Worm (Caenorhabditis elegans) whole organism, young adult: ENCODE measurements around the gene egg-2.

Experiments
- B0035.1 ChIP-seq: sonication (generic microtip); optimal IDR thresholded peaks from 2 replicates; lab custom pipeline; 2016; ENCODE audit warnings: missing genetic modification characterization, mild to moderate bottlenecking, missing compliant biosample characterization, missing genotype, missing genetic modification reagents
- B0336.3 ChIP-seq: fragments of 200-800 bp; sonication (Bioruptor generic); IDR thresholded peaks from 2 replicates; pipeline ENCODE4 v1.3.6; 2022; ENCODE audit warnings: missing genetic modification characterization, missing compliant biosample characterization
- D2030.7 ChIP-seq: fragments of 200-800 bp; sonication (Bioruptor generic); IDR thresholded peaks from 2 replicates; pipeline ENCODE4 v1.3.6; 2022; ENCODE audit warnings: missing genetic modification reagents, missing genetic modification characterization, missing compliant biosample characterization
- F22D6.2 ChIP-seq: sonication (generic microtip); optimal IDR thresholded peaks from 2 replicates; lab custom pipeline; 2016; ENCODE audit warnings: mild to moderate bottlenecking, missing genetic modification characterization, missing compliant biosample characterization
- F23B12.7 ChIP-seq: sonication (generic microtip); optimal IDR thresholded peaks from 2 replicates; lab custom pipeline; 2017; ENCODE audit warnings: missing genetic modification characterization, mild to moderate bottlenecking, missing compliant biosample characterization, antibody characterized with exemption, moderate library complexity; ENCODE audit not compliant: insufficient read depth
- F33H1.4 ChIP-seq: fragments of 200-800 bp; sonication (Bioruptor generic); IDR thresholded peaks from 2 replicates; pipeline ENCODE4 v1.3.6; 2022; ENCODE audit warnings: missing genetic modification reagents, missing genetic modification characterization, missing compliant biosample characterization
- F49E8.2 ChIP-seq: sonication (generic microtip); optimal IDR thresholded peaks from 3 replicates; lab custom pipeline; 2017; ENCODE audit warnings: missing genetic modification characterization, mild to moderate bottlenecking, missing compliant biosample characterization, antibody characterized with exemption, moderate library complexity; ENCODE audit not compliant: insufficient read depth
- F52B5.7 ChIP-seq: sonication (generic microtip); optimal IDR thresholded peaks from 2 replicates; lab custom pipeline; 2016; ENCODE audit warnings: mild to moderate bottlenecking, missing genetic modification characterization, missing compliant biosample characterization
- F57C9.4 ChIP-seq: sonication (generic microtip); optimal IDR thresholded peaks from 2 replicates; lab custom pipeline; 2017; ENCODE audit warnings: mild to moderate bottlenecking, missing genetic modification characterization, missing compliant biosample characterization
- Y79H2A.3 ChIP-seq: fragments of 200-800 bp; sonication (Bioruptor generic); conservative IDR thresholded peaks from 2 replicates; pipeline ENCODE4 v1.3.6; 2022; ENCODE audit warnings: missing genetic modification reagents, missing genetic modification characterization, missing compliant biosample characterization
- Y95B8A.8 ChIP-seq: fragments of 200-800 bp; sonication (Bioruptor generic); IDR thresholded peaks from 2 replicates; pipeline ENCODE4 v1.3.6; 2022; ENCODE audit warnings: missing genetic modification reagents, missing genetic modification characterization, missing compliant biosample characterization
- ZK185.1 ChIP-seq: sonication (generic microtip); optimal IDR thresholded peaks from 2 replicates; lab custom pipeline; 2016; ENCODE audit warnings: mild to moderate bottlenecking, missing genetic modification characterization, missing compliant biosample characterization; ENCODE audit not compliant: poor library complexity, severe bottlenecking
- ama-1 ChIP-seq, 3 experiments: fragments of 150-350 bp in 1 of 3; sonication (generic microtip) in 2 of 3; optimal IDR thresholded peaks; 2 replicates each; lab custom pipeline; 2014 to 2018; ENCODE audit warnings: missing biosample characterization in 2 of 3, missing genetic modification characterization in 2 of 3, missing genetic modification reagents in 2 of 3
- aptf-3 ChIP-seq: fragments of 200-800 bp; sonication (Bioruptor generic); IDR thresholded peaks from 2 replicates; pipeline ENCODE4 v1.3.6; 2022; ENCODE audit warnings: missing genetic modification characterization, missing compliant biosample characterization
- athp-1 ChIP-seq: sonication (generic microtip); optimal IDR thresholded peaks from 2 replicates; lab custom pipeline; 2017; ENCODE audit warnings: mild to moderate bottlenecking, missing genetic modification characterization, missing compliant biosample characterization
- attf-3 ChIP-seq: fragments of 200-800 bp; sonication (Bioruptor generic); conservative IDR thresholded peaks from 2 replicates; pipeline ENCODE4 v1.3.6; 2022; ENCODE audit warnings: missing genetic modification reagents, missing genetic modification characterization, missing compliant biosample characterization
- attf-6 ChIP-seq: fragments of 200-800 bp; sonication (Bioruptor generic); IDR thresholded peaks from 2 replicates; pipeline ENCODE4 v1.3.6; 2022; ENCODE audit warnings: missing genetic modification reagents, missing genetic modification characterization, missing compliant biosample characterization
- bed-2 ChIP-seq: fragments of 200-800 bp; sonication (Bioruptor generic); IDR thresholded peaks from 2 replicates; pipeline ENCODE4 v1.3.6; 2022; ENCODE audit warnings: missing genetic modification reagents, missing genetic modification characterization, missing compliant biosample characterization
- ceh-100 ChIP-seq: fragments of 200-800 bp; sonication (Bioruptor generic); IDR thresholded peaks from 2 replicates; pipeline ENCODE4 v1.3.6; 2022; ENCODE audit warnings: missing genetic modification reagents, missing genetic modification characterization, missing compliant biosample characterization
- ceh-91 ChIP-seq: fragments of 200-800 bp; sonication (Bioruptor generic); IDR thresholded peaks from 2 replicates; pipeline ENCODE4 v1.3.6; 2022; ENCODE audit warnings: missing genetic modification reagents, missing genetic modification characterization, missing compliant biosample characterization
- dox-1 ChIP-seq: fragments of 200-800 bp; sonication (Bioruptor generic); IDR thresholded peaks from 2 replicates; pipeline ENCODE4 v1.3.6; 2022; ENCODE audit warnings: missing genetic modification reagents, missing genetic modification characterization, missing compliant biosample characterization
- dpl-1 ChIP-seq: fragments of 150-350 bp; optimal IDR thresholded peaks from 2 replicates; lab custom pipeline; 2014; ENCODE audit warnings: missing biosample characterization, missing genetic modification reagents, missing genetic modification characterization
- efl-1 ChIP-seq: fragments of 150-350 bp; optimal IDR thresholded peaks from 2 replicates; lab custom pipeline; 2014; ENCODE audit warnings: missing biosample characterization, missing genetic modification reagents, missing genetic modification characterization
- ekl-4 ChIP-seq: fragments of 200-800 bp; sonication (Bioruptor generic); IDR thresholded peaks from 2 replicates; pipeline ENCODE4 v1.3.6; 2022; ENCODE audit warnings: missing genetic modification reagents, missing genetic modification characterization, missing compliant biosample characterization
- hlh-26 ChIP-seq: fragments of 200-800 bp; sonication (Bioruptor generic); conservative IDR thresholded peaks from 2 replicates; pipeline ENCODE4 v1.3.6; 2022; ENCODE audit warnings: missing genetic modification reagents, missing genetic modification characterization, missing compliant biosample characterization
- hmg-1.2 ChIP-seq: fragments of 200-800 bp; sonication (Bioruptor generic); IDR thresholded peaks from 2 replicates; pipeline ENCODE4 v1.3.6; 2022; ENCODE audit warnings: missing genetic modification reagents, missing genetic modification characterization, missing compliant biosample characterization
- hrde-1 ChIP-seq: sonication (generic microtip); optimal IDR thresholded peaks from 2 replicates; lab custom pipeline; 2016; ENCODE audit warnings: missing genetic modification characterization, mild to moderate bottlenecking, missing compliant biosample characterization, moderate library complexity, missing genotype, missing genetic modification reagents, borderline replicate concordance
- lag-1 ChIP-seq: fragments of 200-800 bp; sonication (Bioruptor generic); IDR thresholded peaks from 2 replicates; pipeline ENCODE4 v1.3.6; 2022; ENCODE audit warnings: missing genetic modification reagents, missing genetic modification characterization, missing compliant biosample characterization
- let-607 ChIP-seq, 2 experiments: fragments of 200-800 bp in 1 of 2; sonication (Bioruptor generic) in 1 of 2; sonication (generic microtip) in 1 of 2; optimal IDR thresholded peaks; 2 replicates each; lab custom pipeline; 2016 to 2018; ENCODE audit warnings: mild to moderate bottlenecking in 2 of 2, missing compliant biosample characterization in 2 of 2, missing genetic modification characterization in 2 of 2, moderate library complexity in 2 of 2, missing genotype in 1 of 2
- lin-40 ChIP-seq: sonication (generic microtip); optimal IDR thresholded peaks from 2 replicates; lab custom pipeline; 2016; ENCODE audit warnings: missing genetic modification characterization, mild to moderate bottlenecking, missing compliant biosample characterization, missing genotype, missing genetic modification reagents
- lsy-27 ChIP-seq: sonication (generic microtip); optimal IDR thresholded peaks from 2 replicates; lab custom pipeline; 2017; ENCODE audit warnings: missing genetic modification characterization, mild to moderate bottlenecking, missing compliant biosample characterization, antibody characterized with exemption, missing genotype, borderline replicate concordance; ENCODE audit not compliant: insufficient read depth
- madf-6 ChIP-seq: fragments of 200-800 bp; sonication (Bioruptor generic); IDR thresholded peaks from 2 replicates; pipeline ENCODE4 v1.3.6; 2022; ENCODE audit warnings: missing genetic modification reagents, missing genetic modification characterization, missing compliant biosample characterization
- madf-8 ChIP-seq: fragments of 200-800 bp; sonication (Bioruptor generic); conservative IDR thresholded peaks from 2 replicates; pipeline ENCODE4 v1.3.6; 2022; ENCODE audit warnings: missing genetic modification reagents, missing genetic modification characterization, missing compliant biosample characterization
- mcd-1 ChIP-seq: fragments of 200-800 bp; sonication (Bioruptor generic); IDR thresholded peaks from 2 replicates; pipeline ENCODE4 v1.3.6; 2022; ENCODE audit warnings: missing genetic modification reagents, missing genetic modification characterization, missing compliant biosample characterization
- mxl-1 ChIP-seq: sonication (generic microtip); optimal IDR thresholded peaks from 2 replicates; lab custom pipeline; 2016; ENCODE audit warnings: missing genetic modification characterization, missing compliant biosample characterization
- nfyb-1 ChIP-seq: fragments of 200-800 bp; sonication (Bioruptor generic); IDR thresholded peaks from 2 replicates; pipeline ENCODE4 v1.3.6; 2022; ENCODE audit warnings: missing genetic modification reagents, missing genetic modification characterization, missing compliant biosample characterization
- rcor-1 ChIP-seq: fragments of 200-800 bp; sonication (Bioruptor generic); IDR thresholded peaks from 2 replicates; pipeline ENCODE4 v1.3.6; 2022; ENCODE audit warnings: missing genetic modification reagents, missing genetic modification characterization, missing compliant biosample characterization
- snpc-1.3 ChIP-seq: sonication (generic microtip); optimal IDR thresholded peaks from 2 replicates; lab custom pipeline; 2017; ENCODE audit warnings: missing genetic modification characterization, mild to moderate bottlenecking, missing compliant biosample characterization, antibody characterized with exemption, moderate library complexity, missing genotype, missing genetic modification reagents; ENCODE audit not compliant: insufficient read depth
- snpc-3.4 ChIP-seq: sonication (generic microtip); optimal IDR thresholded peaks from 2 replicates; lab custom pipeline; 2017; ENCODE audit warnings: missing genetic modification characterization, mild to moderate bottlenecking, missing compliant biosample characterization, antibody characterized with exemption, moderate library complexity, missing genotype, missing genetic modification reagents
- snpc-4 ChIP-seq, 5 experiments: fragments of 150-350 bp in 1 of 5; sonication (generic microtip) in 4 of 5; optimal IDR thresholded peaks; 2 replicates each; lab custom pipeline; 2014 to 2018; ENCODE audit warnings: missing genetic modification characterization in 5 of 5, missing biosample characterization in 3 of 5, antibody characterized with exemption in 2 of 5, mild to moderate bottlenecking in 2 of 5, missing compliant biosample characterization in 2 of 5, missing genotype in 2 of 5, moderate library complexity in 2 of 5, missing genetic modification reagents in 1 of 5
- somi-1 ChIP-seq: fragments of 200-800 bp; sonication (Bioruptor generic); optimal IDR thresholded peaks from 2 replicates; lab custom pipeline; 2018; ENCODE audit warnings: mild to moderate bottlenecking, missing genetic modification characterization, missing compliant biosample characterization
- unc-130 ChIP-seq: sonication (generic microtip); optimal IDR thresholded peaks from 2 replicates; lab custom pipeline; 2016; ENCODE audit warnings: missing genetic modification reagents, missing genetic modification characterization, missing compliant biosample characterization
- xnd-1 ChIP-seq: sonication (generic microtip); optimal IDR thresholded peaks from 2 replicates; lab custom pipeline; 2016; ENCODE audit warnings: missing genotype, missing genetic modification reagents, missing genetic modification characterization, missing compliant biosample characterization
- ztf-28 ChIP-seq: fragments of 200-800 bp; sonication (Bioruptor generic); IDR thresholded peaks from 2 replicates; pipeline ENCODE4 v1.3.6; 2022; ENCODE audit warnings: missing genetic modification reagents, missing genetic modification characterization, missing compliant biosample characterization
- ztf-6 ChIP-seq: fragments of 200-800 bp; sonication (Bioruptor generic); IDR thresholded peaks from 2 replicates; pipeline ENCODE4 v1.3.6; 2022; ENCODE audit warnings: missing genetic modification reagents, missing genetic modification characterization, missing compliant biosample characterization

Gene egg-2

DNA sequence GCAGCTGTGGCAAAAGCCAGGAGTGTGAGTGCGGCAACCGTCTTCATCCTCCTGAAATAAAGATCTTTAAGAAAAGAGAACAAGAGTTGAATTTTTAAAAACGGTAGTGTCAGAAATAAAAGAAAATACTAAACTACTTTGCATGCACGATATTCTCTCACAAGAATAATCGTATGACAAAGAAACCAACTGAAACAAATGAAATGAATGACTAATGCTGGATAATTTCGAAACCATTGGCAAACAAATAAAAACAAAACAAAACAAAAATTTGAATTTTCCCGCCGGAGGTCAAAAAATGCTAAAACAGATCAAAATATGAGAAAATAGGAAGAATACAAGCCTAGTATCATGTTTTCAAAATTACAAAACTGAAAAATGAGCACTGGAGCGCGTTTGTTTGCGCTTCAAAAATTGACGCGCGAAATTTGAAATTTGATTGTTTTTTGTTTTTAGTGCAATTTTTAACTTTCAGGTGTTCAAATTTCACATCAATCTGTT lies 43.6 kb upstream of the egg-2 start, which contains the start of gene cpg-2 (continued):
- TF ChIP-seq hmg-1.2 (GFP tag; lab: Robert Waterston, UW) (peak; percentile 66), dox-1 (peak; percentile 77; the same call in 1 of the 2 replicates), lsy-27 (no peak), F49E8.2 (tag; lab: Kevin White, UChicago) (peak; percentile 95), mcd-1 (peak; percentile 81), B0035.1 (tag; lab: Kevin White, UChicago) (no peak), D2030.7 (GFP tag; lab: Robert Waterston, UW) (peak; percentile 98), Y79H2A.3 (GFP tag; lab: Robert Waterston, UW) (0 out of 2 replicates have a peak, but pooled peaks have one; percentile 67), dpl-1 (GFP tag; lab: Kevin White, UChicago) (peak; percentile 95), F22D6.2 (tag; lab: Kevin White, UChicago) (no peak), efl-1 (GFP tag; lab: Kevin White, UChicago) (peak; percentile 99), B0336.3 (peak; percentile 79), snpc-3.4 (tag; lab: Kevin White, UChicago) (peak; percentile 96), athp-1 (tag; lab: Kevin White, UChicago) (peak; percentile 20), ama-1 (optimal IDR thresholded peaks at IDR 0.05; lab: Kevin White, UChicago) (no peak), ama-1 (GFP tag; optimal IDR thresholded peaks at IDR 0.05; lab: Kevin White, UChicago) (peak in 1 of 2 experiments; percentile 7), F52B5.7 (no peak), let-607 (tag; optimal IDR thresholded peaks at IDR 0.05; lab: Kevin White, UChicago) (no peak), lin-40 (tag; lab: Kevin White, UChicago) (no peak), snpc-1.3 (tag; lab: Kevin White, UChicago) (peak; percentile 89), snpc-4 (GFP tag; optimal IDR thresholded peaks at IDR 0.05; lab: Kevin White, UChicago) (peak; percentile 58), snpc-4 (tag; optimal IDR thresholded peaks at IDR 0.05; lab: Kevin White, UChicago) (peak in 3 of 4 experiments; percentile 11 to 62 (median 55)), rcor-1 (GFP tag; lab: Robert Waterston, UW) (peak; percentile 91), unc-130 (GFP tag; lab: Kevin White, UChicago) (peak; percentile 94), ceh-100 (no peak), madf-6 (GFP tag; lab: Robert Waterston, UW) (peak; percentile 100), nfyb-1 (peak; percentile 57; the same call in 1 of the 2 replicates), hrde-1 (tag; lab: Kevin White, UChicago) (peak; percentile 50), Y95B8A.8 (GFP tag; lab: Robert Waterston, UW) (peak; percentile 84), attf-6 (GFP tag; lab: Robert Waterston, UW) (peak; percentile 73; the same call in 1 of the 2 replicates), hlh-26 (GFP tag; lab: Robert Waterston, UW) (no peak), ekl-4 (GFP tag; lab: Robert Waterston, UW) (peak; percentile 81), ztf-6 (GFP tag; lab: Robert Waterston, UW) (no peak), mxl-1 (no peak), ztf-28 (GFP tag; lab: Robert Waterston, UW) (0 out of 2 replicates have a peak, but pooled peaks have one; percentile 20), bed-2 (GFP tag; lab: Robert Waterston, UW) (no peak), xnd-1 (peak; percentile 97), aptf-3 (GFP tag; lab: Robert Waterston, UW) (no peak), F23B12.7 (peak; percentile 64), lag-1 (GFP tag; lab: Robert Waterston, UW) (no peak), madf-8 (GFP tag; lab: Robert Waterston, UW) (peak; percentile 99), somi-1 (GFP tag; lab: Kevin White, UChicago) (no peak), F33H1.4 (GFP tag; lab: Robert Waterston, UW) (peak; percentile 85), ZK185.1 (tag; lab: Kevin White, UChicago) (no peak), F57C9.4 (tag; lab: Kevin White, UChicago) (no peak), attf-3 (GFP tag; lab: Robert Waterston, UW) (peak; percentile 24; the same call in 1 of the 2 replicates), ceh-91 (GFP tag; lab: Robert Waterston, UW) (peak; percentile 98)
